Worm (Caenorhabditis elegans) whole organism, L4 larva: Measurements from ENCODE around the gene idpp-16.

Experiments used
- D1046.2 ChIP-seq: fragments of 200-800 bp; sonication (Bioruptor generic); IDR thresholded peaks from 2 replicates; pipeline ENCODE4 v1.3.6; 2022; ENCODE audit warnings: missing genetic modification characterization, missing compliant biosample characterization
- Y75B8A.6 ChIP-seq: fragments of 200-800 bp; sonication (Bioruptor generic); IDR thresholded peaks from 2 replicates; pipeline ENCODE4 v1.3.6; 2022; ENCODE audit warnings: missing genetic modification reagents, missing genetic modification characterization, missing compliant biosample characterization
- ZK337.2 ChIP-seq: fragments of 200-800 bp; sonication (Bioruptor generic); IDR thresholded peaks from 2 replicates; pipeline ENCODE4 v1.3.6; 2022; ENCODE audit warnings: missing genetic modification reagents, missing genetic modification characterization, missing compliant biosample characterization
- ZK546.5 ChIP-seq, 2 experiments: sonication (generic microtip); optimal IDR thresholded peaks; 2 replicates each; lab custom pipeline; 2017; ENCODE audit warnings: missing biosample characterization in 2 of 2, missing genetic modification characterization in 2 of 2
- aha-1 ChIP-seq: fragments of 150-350 bp; peaks from one replicate; lab custom pipeline; 2014; ENCODE audit warnings: missing biosample characterization, missing genetic modification characterization
- ama-1 ChIP-seq: fragments of 150-350 bp; optimal IDR thresholded peaks from 2 replicates; lab custom pipeline; 2014; ENCODE audit warnings: inconsistent platforms, mixed read lengths
- ceh-44 ChIP-seq: fragments of 200-800 bp; sonication (Bioruptor generic); IDR thresholded peaks from 2 replicates; pipeline ENCODE4 v1.3.6; 2022; ENCODE audit warnings: missing genetic modification reagents, missing genetic modification characterization, missing compliant biosample characterization
- cey-2 ChIP-seq: sonication (generic microtip); optimal IDR thresholded peaks from 3 replicates; lab custom pipeline; 2017; ENCODE audit warnings: missing genetic modification characterization, mild to moderate bottlenecking, missing compliant biosample characterization, antibody characterized with exemption, borderline replicate concordance; ENCODE audit not compliant: insufficient read depth
- ctbp-1 ChIP-seq: fragments of 200-800 bp; sonication (Bioruptor generic); IDR thresholded peaks from 2 replicates; pipeline ENCODE4 v1.3.6; 2022; ENCODE audit warnings: missing genetic modification reagents, missing genetic modification characterization, missing compliant biosample characterization
- daf-12 ChIP-seq: fragments of 150-350 bp; optimal IDR thresholded peaks from 2 replicates; lab custom pipeline; 2014; ENCODE audit warnings: missing biosample characterization, missing genetic modification reagents, missing genetic modification characterization
- daf-8 ChIP-seq: fragments of 200-800 bp; sonication (Bioruptor generic); IDR thresholded peaks from 2 replicates; pipeline ENCODE4 v1.3.6; 2022; ENCODE audit warnings: missing genetic modification characterization, missing compliant biosample characterization
- dmd-8 ChIP-seq: fragments of 200-800 bp; sonication (Bioruptor generic); IDR thresholded peaks from 2 replicates; pipeline ENCODE4 v1.3.6; 2022; ENCODE audit warnings: missing genetic modification characterization, missing compliant biosample characterization
- fkh-10 ChIP-seq: fragments of 150-350 bp; optimal IDR thresholded peaks from 2 replicates; lab custom pipeline; 2014; ENCODE audit warnings: missing biosample characterization, missing genetic modification reagents, missing genetic modification characterization
- hlh-11 ChIP-seq: fragments of 200-800 bp; sonication (Bioruptor generic); optimal IDR thresholded peaks from 2 replicates; lab custom pipeline; 2018; ENCODE audit warnings: mild to moderate bottlenecking, missing genetic modification characterization, missing compliant biosample characterization
- hlh-30 ChIP-seq: sonication (generic microtip); optimal IDR thresholded peaks from 2 replicates; lab custom pipeline; 2017; ENCODE audit warnings: antibody characterized with exemption, mild to moderate bottlenecking, missing genetic modification characterization, missing compliant biosample characterization; ENCODE audit not compliant: insufficient read depth
- hmg-1.1 ChIP-seq: fragments of 200-800 bp; sonication (Bioruptor generic); IDR thresholded peaks from 2 replicates; pipeline ENCODE4 v1.3.6; 2022; ENCODE audit warnings: missing genetic modification reagents, missing genetic modification characterization, missing compliant biosample characterization
- lim-7 ChIP-seq: fragments of 200-800 bp; sonication (Bioruptor generic); IDR thresholded peaks from 2 replicates; pipeline ENCODE4 v1.3.6; 2022; ENCODE audit warnings: missing genetic modification characterization, missing compliant biosample characterization
- lin-15B ChIP-seq: fragments of 150-350 bp; sonication (generic microtip); optimal IDR thresholded peaks from 3 replicates; lab custom pipeline; 2014; ENCODE audit warnings: missing biosample characterization, missing genetic modification characterization
- lsy-2 ChIP-seq, 2 experiments: fragments of 150-350 bp in 1 of 2; sonication (generic microtip) in 1 of 2; optimal IDR thresholded peaks; 2 replicates each; lab custom pipeline; 2014 to 2017; ENCODE audit warnings: missing biosample characterization in 2 of 2, missing genetic modification characterization in 2 of 2
- madf-5 ChIP-seq, 2 experiments: fragments of 200-800 bp; sonication (Bioruptor generic); IDR thresholded peaks; 2 replicates each; pipeline ENCODE4 v1.3.6; 2022; ENCODE audit warnings: missing compliant biosample characterization in 2 of 2, missing genetic modification characterization in 2 of 2
- mes-2 ChIP-seq: sonication (generic microtip); optimal IDR thresholded peaks from 2 replicates; lab custom pipeline; 2016; ENCODE audit warnings: missing genotype, mild to moderate bottlenecking, missing genetic modification characterization, missing compliant biosample characterization; ENCODE audit not compliant: poor library complexity, severe bottlenecking
- mxl-3 ChIP-seq: fragments of 200-800 bp; sonication (Bioruptor generic); optimal IDR thresholded peaks from 2 replicates; lab custom pipeline; 2018; ENCODE audit warnings: mild to moderate bottlenecking, missing genetic modification characterization, missing compliant biosample characterization
- nhr-10 ChIP-seq: fragments of 150-350 bp; optimal IDR thresholded peaks from 2 replicates; lab custom pipeline; 2014; ENCODE audit warnings: missing biosample characterization, missing genetic modification characterization
- nhr-11 ChIP-seq: fragments of 150-350 bp; optimal IDR thresholded peaks from 2 replicates; lab custom pipeline; 2014; ENCODE audit warnings: missing biosample characterization, missing genetic modification characterization
- nhr-111 ChIP-seq: fragments of 200-800 bp; sonication (Bioruptor generic); optimal IDR thresholded peaks from 2 replicates; lab custom pipeline; 2018; ENCODE audit warnings: mild to moderate bottlenecking, missing genetic modification characterization, missing compliant biosample characterization
- nhr-28 ChIP-seq: fragments of 150-350 bp; optimal IDR thresholded peaks from 2 replicates; lab custom pipeline; 2014; ENCODE audit warnings: missing biosample characterization, missing genetic modification characterization
- pha-4 ChIP-seq, 2 experiments: fragments of 150-350 bp in 1 of 2; fragments of 200-800 bp in 1 of 2; sonication (Bioruptor generic) in 1 of 2; IDR thresholded peaks in 1 of 2; optimal IDR thresholded peaks in 1 of 2; 2 replicates each; pipeline versions ENCODE4 v1.3.6 to Lab custom; 2014 to 2022; ENCODE audit warnings: missing genetic modification characterization in 2 of 2, missing genetic modification reagents in 2 of 2, missing biosample characterization in 1 of 2, missing compliant biosample characterization in 1 of 2
- saeg-2 ChIP-seq: fragments of 200-800 bp; sonication (Bioruptor generic); IDR thresholded peaks from 2 replicates; pipeline ENCODE4 v1.3.6; 2022; ENCODE audit warnings: missing genetic modification reagents, missing genetic modification characterization, missing compliant biosample characterization
- sdz-12 ChIP-seq: fragments of 200-800 bp; sonication (Bioruptor generic); optimal IDR thresholded peaks from 2 replicates; lab custom pipeline; 2018; ENCODE audit warnings: mild to moderate bottlenecking, missing genetic modification characterization, missing compliant biosample characterization
- snpc-1.2 ChIP-seq: fragments of 200-800 bp; sonication (Bioruptor generic); IDR thresholded peaks from 2 replicates; pipeline ENCODE4 v1.3.6; 2022; ENCODE audit warnings: missing genetic modification reagents, missing genetic modification characterization, missing compliant biosample characterization
- unc-62 ChIP-seq, 3 experiments: fragments of 150-350 bp in 1 of 3; sonication (generic microtip); optimal IDR thresholded peaks in 2 of 3; peaks in 1 of 3; 1 replicate in 1 of 3; 2 replicates in 2 of 3; lab custom pipeline; 2014 to 2017; ENCODE audit warnings: missing biosample characterization in 3 of 3, missing genetic modification characterization in 3 of 3, missing genetic modification reagents in 3 of 3, missing genotype in 1 of 3
- zag-1 ChIP-seq: fragments of 150-350 bp; optimal IDR thresholded peaks from 2 replicates; lab custom pipeline; 2014; ENCODE audit warnings: missing biosample characterization, missing genetic modification characterization
- zfp-3 ChIP-seq: fragments of 200-800 bp; sonication (Bioruptor generic); conservative IDR thresholded peaks from 2 replicates; pipeline ENCODE4 v1.3.6; 2022; ENCODE audit warnings: missing genetic modification reagents, missing genetic modification characterization, missing compliant biosample characterization
- zip-2 ChIP-seq: fragments of 150-350 bp; optimal IDR thresholded peaks from 2 replicates; lab custom pipeline; 2014; ENCODE audit warnings: missing biosample characterization, missing genetic modification characterization

idpp-16 gene

DNA sequence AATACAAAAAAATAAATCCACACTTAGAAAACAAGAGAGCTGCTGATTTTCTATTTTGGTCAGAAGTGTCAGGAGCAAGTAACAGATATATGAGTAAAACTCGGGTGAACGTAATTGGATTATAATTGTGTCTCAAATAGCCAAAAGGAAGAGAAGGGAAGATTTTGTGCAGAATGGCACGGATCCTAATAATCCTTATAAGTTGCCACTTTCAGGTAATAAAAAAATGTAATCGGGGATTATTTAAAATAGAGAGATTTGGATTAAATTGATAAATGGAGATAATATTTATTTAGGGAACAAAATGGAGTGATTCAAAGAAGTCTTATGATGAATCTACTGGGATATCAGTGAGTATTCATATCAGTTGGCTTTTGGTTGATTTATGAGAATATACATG lies 18.6 kb upstream of the idpp-16 start:
- TF ChIP-seq zag-1 (no peak), lim-7 (GFP tag; lab: Robert Waterston, UW) (no peak), lin-15B (tag; lab: Kevin White, UChicago) (no peak), lsy-2 (tag; optimal IDR thresholded peaks at IDR 0.05; lab: Kevin White, UChicago) (no peak), unc-62 (GFP tag; optimal IDR thresholded peaks at IDR 0.05 in 1 of 2; lab: Kevin White, UChicago) (peak in 1 of 2 experiments; percentile 31), unc-62 (tag; optimal IDR thresholded peaks at IDR 0.05; lab: Kevin White, UChicago) (no peak)

DNA sequence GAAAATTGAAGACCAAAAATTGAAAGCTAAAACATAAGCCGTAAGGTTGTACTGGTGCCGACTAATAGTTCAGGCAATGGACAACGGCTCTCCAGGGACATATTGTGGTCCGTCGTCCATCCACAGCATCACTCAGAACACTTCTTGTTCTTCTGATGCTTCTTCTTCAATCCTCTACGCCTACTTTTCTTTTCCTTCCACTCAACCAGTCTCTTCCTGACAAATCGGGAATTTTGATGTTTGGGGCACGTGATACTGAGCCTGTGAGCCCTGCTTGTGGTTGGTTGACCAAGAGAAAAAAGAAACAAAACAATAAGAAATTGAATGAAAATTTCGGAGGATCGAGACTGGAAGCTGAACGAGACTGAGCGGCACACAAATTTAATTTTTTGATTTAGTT lies 15.0 kb upstream of the idpp-16 start:
- TF ChIP-seq ZK337.2 (GFP tag; lab: Robert Waterston, UW) (no peak), lsy-2 (tag; optimal IDR thresholded peaks at IDR 0.05; lab: Kevin White, UChicago) (peak in 1 of 2 experiments; percentile 17), hlh-11 (tag; lab: Kevin White, UChicago) (no peak), daf-12 (tag; lab: Kevin White, UChicago) (no peak), hmg-1.1 (GFP tag; lab: Robert Waterston, UW) (0 out of 2 replicates have a peak, but pooled peaks have one; percentile 23), unc-62 (GFP tag; optimal IDR thresholded peaks at IDR 0.05 in 1 of 2; lab: Kevin White, UChicago) (peak in 1 of 2 experiments; percentile 99), unc-62 (tag; optimal IDR thresholded peaks at IDR 0.05; lab: Kevin White, UChicago) (no peak), hlh-30 (tag; lab: Kevin White, UChicago) (peak; percentile 1), fkh-10 (GFP tag; lab: Kevin White, UChicago) (no peak), mes-2 (tag; lab: Kevin White, UChicago) (no peak), dmd-8 (GFP tag; lab: Robert Waterston, UW) (no peak), sdz-12 (no peak), mxl-3 (no peak), daf-8 (GFP tag; lab: Robert Waterston, UW) (no peak)

DNA sequence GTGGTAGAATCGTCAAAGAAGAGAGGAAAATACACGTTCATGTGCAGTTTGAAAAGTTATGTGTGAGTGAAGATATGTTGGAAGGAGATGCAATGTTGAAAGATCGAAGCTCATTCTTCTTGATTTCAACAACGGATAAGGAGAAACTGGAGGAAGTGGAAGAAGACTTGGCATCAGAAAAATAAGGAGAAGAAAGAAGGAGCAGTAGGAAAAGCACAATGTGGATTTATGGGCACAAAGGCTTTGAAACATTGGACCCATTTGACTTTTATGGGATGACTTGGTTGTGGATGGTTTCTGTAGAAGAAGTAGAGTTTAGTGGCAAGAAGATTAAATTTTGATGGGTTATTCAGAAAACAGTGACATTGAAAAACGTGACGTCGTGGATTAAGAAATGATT lies 13.8 kb upstream of the idpp-16 start:
- no peak for TF ChIP-seq lsy-2 (tag; optimal IDR thresholded peaks at IDR 0.05; lab: Kevin White, UChicago)
- peak in 1 of 2 experiments; percentile 47 for TF ChIP-seq unc-62 (GFP tag; optimal IDR thresholded peaks at IDR 0.05 in 1 of 2; lab: Kevin White, UChicago)
- TF ChIP-seq unc-62 (tag; optimal IDR thresholded peaks at IDR 0.05; lab: Kevin White, UChicago) = no peak
- no peak for TF ChIP-seq zip-2 (tag; lab: Kevin White, UChicago)
- TF ChIP-seq, all 104 proteins: peak for 1

ce11 chrV:11618173-11618572 lies 11.8 kb upstream of the idpp-16 start, which contains the start of gene glb-15:
glb-15 (minus strand) TSS chrV:11618273.
- TF ChIP-seq ctbp-1 (GFP tag; lab: Robert Waterston, UW) (no peak), snpc-1.2 (GFP tag; lab: Robert Waterston, UW) (no peak), nhr-28 (no peak), nhr-11 (no peak), pha-4 (GFP tag; IDR thresholded peaks at IDR 0.05; lab: Robert Waterston, UW) (no peak), pha-4 (tag; optimal IDR thresholded peaks at IDR 0.05; lab: Kevin White, UChicago) (no peak), saeg-2 (no peak), mxl-3 (no peak), ceh-44 (GFP tag; lab: Robert Waterston, UW) (no peak), fkh-10 (GFP tag; lab: Kevin White, UChicago) (no peak), D1046.2 (GFP tag; lab: Robert Waterston, UW) (no peak), lin-15B (tag; lab: Kevin White, UChicago) (no peak), Y75B8A.6 (GFP tag; lab: Robert Waterston, UW) (no peak), zag-1 (no peak), ZK546.5 (tag; optimal IDR thresholded peaks at IDR 0.05; lab: Kevin White, UChicago) (no peak), nhr-111 (GFP tag; lab: Kevin White, UChicago) (no peak), daf-8 (GFP tag; lab: Robert Waterston, UW) (no peak)

DNA sequence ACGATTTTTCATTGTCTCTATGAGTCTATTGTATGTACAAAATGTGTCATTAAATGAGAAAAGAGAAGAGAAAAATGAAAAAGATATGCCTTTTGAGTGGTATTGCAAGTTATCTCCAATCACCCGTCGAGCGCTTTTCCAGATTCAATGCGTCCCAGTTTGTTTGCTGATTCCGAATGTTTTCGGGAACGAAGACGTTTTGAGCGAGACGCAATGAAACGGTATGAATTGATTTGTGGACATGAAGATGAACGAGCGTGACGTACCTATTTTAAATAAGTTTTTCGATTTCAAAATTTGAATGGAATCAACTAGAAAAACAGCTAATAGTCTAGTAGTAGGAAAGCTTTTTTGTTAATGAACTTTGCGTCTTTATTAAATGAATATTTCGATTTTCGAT lies 10.5 kb upstream of the idpp-16 start:
- peak; percentile 67 for TF ChIP-seq ama-1 (lab: Kevin White, UChicago)
- TF ChIP-seq aha-1 (tag; lab: Kevin White, UChicago) = peak; percentile 84
- peak; percentile 24 for TF ChIP-seq nhr-10 (tag; lab: Kevin White, UChicago)
- 0 out of 4 replicates have a peak, but pooled peaks of 1 of the 2 experiments have one; percentile 11 for TF ChIP-seq madf-5 (GFP tag; IDR thresholded peaks at IDR 0.05; lab: Robert Waterston, UW)
- no peak for TF ChIP-seq cey-2
- TF ChIP-seq dmd-8 (GFP tag; lab: Robert Waterston, UW) = no peak
- peak in 1 of 2 experiments; percentile 45 for TF ChIP-seq unc-62 (GFP tag; optimal IDR thresholded peaks at IDR 0.05 in 1 of 2; lab: Kevin White, UChicago)
- TF ChIP-seq unc-62 (tag; optimal IDR thresholded peaks at IDR 0.05; lab: Kevin White, UChicago) = no peak
- 0 out of 2 replicates have a peak, but pooled peaks have one; percentile 71 for TF ChIP-seq zfp-3 (GFP tag; lab: Robert Waterston, UW)
